Worm (Caenorhabditis elegans) whole organism, L1 larva: Measurements from ENCODE around the gene alh-1.
A peak's percentile ranks its signal among the peaks of the same experiment; 100 is the strongest.

Experiments used
- C16A3.4 ChIP-seq: fragments of 150-350 bp; optimal IDR thresholded peaks from 2 replicates; lab custom pipeline; 2014; ENCODE audit warnings: missing biosample characterization, missing genetic modification characterization
- alr-1 ChIP-seq: fragments of 200-800 bp; sonication (Bioruptor generic); optimal IDR thresholded peaks from 2 replicates; lab custom pipeline; 2018; ENCODE audit warnings: borderline replicate concordance, mild to moderate bottlenecking, missing genetic modification characterization, missing compliant biosample characterization
- ceh-8 ChIP-seq: fragments of 200-800 bp; sonication (Bioruptor generic); optimal IDR thresholded peaks from 2 replicates; lab custom pipeline; 2018; ENCODE audit warnings: mild to moderate bottlenecking, missing genetic modification characterization, moderate library complexity, missing compliant biosample characterization
- ceh-82 ChIP-seq, 3 experiments: fragments of 150-350 bp in 1 of 3; sonication (generic microtip) in 2 of 3; optimal IDR thresholded peaks; 2 replicates each; lab custom pipeline; 2014 to 2017; ENCODE audit warnings: missing biosample characterization in 3 of 3, missing genetic modification characterization in 3 of 3
- ceh-88 ChIP-seq: fragments of 200-800 bp; sonication (Bioruptor generic); IDR thresholded peaks from 2 replicates; pipeline ENCODE4 v1.3.6; 2022; ENCODE audit warnings: missing genetic modification characterization, missing compliant biosample characterization
- dpl-1 ChIP-seq, 3 experiments: fragments of 150-350 bp in 2 of 3; sonication (generic microtip) in 1 of 3; optimal IDR thresholded peaks; 2 replicates each; lab custom pipeline; 2014 to 2017; ENCODE audit warnings: missing biosample characterization in 3 of 3, missing genetic modification characterization in 3 of 3, missing genetic modification reagents in 3 of 3
- dsc-1 ChIP-seq: sonication (generic microtip); optimal IDR thresholded peaks from 2 replicates; lab custom pipeline; 2016; ENCODE audit warnings: mild to moderate bottlenecking, missing genetic modification characterization, missing compliant biosample characterization
- efl-1 ChIP-seq, 4 experiments: fragments of 150-350 bp; optimal IDR thresholded peaks in 3 of 4; peaks in 1 of 4; 1 replicate in 1 of 4; 2 replicates in 3 of 4; lab custom pipeline; 2014; ENCODE audit warnings: missing biosample characterization in 2 of 4, missing genetic modification characterization in 2 of 4, missing genetic modification reagents in 2 of 4
- efl-3 ChIP-seq: fragments of 200-800 bp; sonication (Bioruptor generic); optimal IDR thresholded peaks from 2 replicates; lab custom pipeline; 2018; ENCODE audit warnings: mild to moderate bottlenecking, missing genetic modification characterization, missing compliant biosample characterization
- egl-13 ChIP-seq: sonication (generic microtip); optimal IDR thresholded peaks from 2 replicates; lab custom pipeline; 2016; ENCODE audit warnings: missing genotype, missing genetic modification reagents, missing genetic modification characterization, missing compliant biosample characterization
- egl-27 ChIP-seq, 2 experiments: fragments of 150-350 bp in 1 of 2; sonication (generic microtip); optimal IDR thresholded peaks; 3 replicates each; lab custom pipeline; 2017 to 2018; ENCODE audit warnings: missing biosample characterization in 2 of 2, missing genetic modification characterization in 2 of 2, missing genetic modification reagents in 2 of 2
- elt-2 ChIP-seq: sonication (generic microtip); optimal IDR thresholded peaks from 2 replicates; lab custom pipeline; 2016; ENCODE audit warnings: missing genetic modification characterization, mild to moderate bottlenecking, inconsistent platforms, missing compliant biosample characterization, missing genetic modification reagents
- elt-3 ChIP-seq, 6 experiments: fragments of 150-350 bp in 1 of 6; sonication (generic microtip); optimal IDR thresholded peaks; 2 replicates each; lab custom pipeline; 2017 to 2018; ENCODE audit warnings: missing biosample characterization in 6 of 6, missing genetic modification characterization in 6 of 6, inconsistent platforms in 1 of 6
- fkh-10 ChIP-seq: sonication (generic microtip); optimal IDR thresholded peaks from 2 replicates; lab custom pipeline; 2017; ENCODE audit warnings: missing biosample characterization, missing genetic modification reagents, missing genetic modification characterization
- fkh-8 ChIP-seq: sonication (generic microtip); optimal IDR thresholded peaks from 2 replicates; lab custom pipeline; 2016; ENCODE audit warnings: mild to moderate bottlenecking, missing genetic modification characterization, missing compliant biosample characterization
- grh-1 ChIP-seq: fragments of 200-800 bp; sonication (Bioruptor generic); IDR thresholded peaks from 2 replicates; pipeline ENCODE4 v1.3.6; 2022; ENCODE audit warnings: missing genetic modification reagents, missing genetic modification characterization, missing compliant biosample characterization
- irx-1 ChIP-seq: sonication (generic microtip); optimal IDR thresholded peaks from 2 replicates; lab custom pipeline; 2016; ENCODE audit warnings: missing genetic modification characterization, missing compliant biosample characterization
- isw-1 ChIP-seq: fragments of 200-800 bp; sonication (Bioruptor generic); IDR thresholded peaks from 2 replicates; pipeline ENCODE4 v1.3.6; 2022; ENCODE audit warnings: missing genetic modification characterization, missing compliant biosample characterization
- lin-13 ChIP-seq: fragments of 150-350 bp; optimal IDR thresholded peaks from 2 replicates; lab custom pipeline; 2014; ENCODE audit warnings: missing biosample characterization, missing genetic modification reagents, missing genetic modification characterization
- lin-14 ChIP-seq: fragments of 200-800 bp; sonication (Bioruptor generic); optimal IDR thresholded peaks from 2 replicates; lab custom pipeline; 2018; ENCODE audit warnings: mild to moderate bottlenecking, missing genetic modification characterization, moderate library complexity, missing compliant biosample characterization
- lin-35 ChIP-seq, 2 experiments: fragments of 150-350 bp; optimal IDR thresholded peaks; 2 replicates each; lab custom pipeline; 2014; ENCODE audit warnings: missing biosample characterization in 2 of 2, missing genetic modification characterization in 2 of 2, missing genetic modification reagents in 2 of 2
- lir-3 ChIP-seq: sonication (generic microtip); optimal IDR thresholded peaks from 2 replicates; lab custom pipeline; 2016; ENCODE audit warnings: mild to moderate bottlenecking, missing genetic modification characterization, moderate library complexity, missing compliant biosample characterization; ENCODE audit not compliant: poor library complexity
- lsy-2 ChIP-seq, 2 experiments: fragments of 150-350 bp; optimal IDR thresholded peaks; 2 replicates each; lab custom pipeline; 2014; ENCODE audit warnings: missing biosample characterization in 2 of 2, missing genetic modification characterization in 2 of 2
- mab-9 ChIP-seq: fragments of 200-800 bp; sonication (Bioruptor generic); IDR thresholded peaks from 2 replicates; pipeline ENCODE4 v1.3.6; 2022; ENCODE audit warnings: missing genetic modification reagents, missing genetic modification characterization, missing compliant biosample characterization
- mdl-1 ChIP-seq, 2 experiments: fragments of 150-350 bp; optimal IDR thresholded peaks; 2 replicates each; lab custom pipeline; 2014 to 2017; ENCODE audit warnings: missing biosample characterization in 2 of 2, missing genetic modification characterization in 2 of 2, inconsistent platforms in 1 of 2
- mef-2 ChIP-seq: fragments of 150-350 bp; optimal IDR thresholded peaks from 2 replicates; lab custom pipeline; 2014; ENCODE audit warnings: missing biosample characterization, missing genetic modification characterization
- mep-1 ChIP-seq: fragments of 150-350 bp; optimal IDR thresholded peaks from 2 replicates; lab custom pipeline; 2014; ENCODE audit warnings: missing biosample characterization, missing genetic modification characterization
- nhr-19 ChIP-seq: fragments of 200-800 bp; sonication (Bioruptor generic); conservative IDR thresholded peaks from 2 replicates; pipeline ENCODE4 v1.3.6; 2022; ENCODE audit warnings: missing genetic modification characterization, missing compliant biosample characterization
- nhr-20 ChIP-seq: sonication (generic microtip); optimal IDR thresholded peaks from 2 replicates; lab custom pipeline; 2016; ENCODE audit warnings: mild to moderate bottlenecking, missing genetic modification characterization, missing compliant biosample characterization
- nhr-47 ChIP-seq: sonication (generic microtip); optimal IDR thresholded peaks from 2 replicates; lab custom pipeline; 2016; ENCODE audit warnings: mild to moderate bottlenecking, missing genetic modification characterization, moderate library complexity, missing compliant biosample characterization
- nhr-71 ChIP-seq: sonication (generic microtip); optimal IDR thresholded peaks from 2 replicates; lab custom pipeline; 2016; ENCODE audit warnings: mild to moderate bottlenecking, missing genetic modification characterization, moderate library complexity, missing compliant biosample characterization
- nhr-77 ChIP-seq: fragments of 150-350 bp; optimal IDR thresholded peaks from 2 replicates; lab custom pipeline; 2014; ENCODE audit warnings: missing biosample characterization, missing genetic modification characterization
- nhr-85 ChIP-seq: sonication (generic microtip); peaks from one replicate; lab custom pipeline; 2016; ENCODE audit warnings: missing genetic modification characterization, inconsistent platforms, missing compliant biosample characterization
- pag-3 ChIP-seq: sonication (generic microtip); optimal IDR thresholded peaks from 2 replicates; lab custom pipeline; 2017; ENCODE audit warnings: missing genetic modification characterization, mild to moderate bottlenecking, missing compliant biosample characterization, antibody characterized with exemption, borderline replicate concordance; ENCODE audit not compliant: insufficient read depth
- pax-3 ChIP-seq: fragments of 200-800 bp; sonication (Bioruptor generic); optimal IDR thresholded peaks from 2 replicates; lab custom pipeline; 2018; ENCODE audit warnings: mild to moderate bottlenecking, missing genetic modification characterization, moderate library complexity, missing compliant biosample characterization
- rnt-1 ChIP-seq: sonication (generic microtip); optimal IDR thresholded peaks from 2 replicates; lab custom pipeline; 2016; ENCODE audit warnings: mild to moderate bottlenecking, missing genetic modification characterization, moderate library complexity, missing compliant biosample characterization
- sox-4 ChIP-seq: sonication (generic microtip); optimal IDR thresholded peaks from 2 replicates; lab custom pipeline; 2016; ENCODE audit warnings: missing genetic modification characterization, missing compliant biosample characterization
- sup-37 ChIP-seq: fragments of 200-800 bp; sonication (Bioruptor generic); optimal IDR thresholded peaks from 2 replicates; lab custom pipeline; 2018; ENCODE audit warnings: mild to moderate bottlenecking, missing genetic modification characterization, missing compliant biosample characterization
- swsn-7 ChIP-seq: sonication (generic microtip); optimal IDR thresholded peaks from 2 replicates; lab custom pipeline; 2016; ENCODE audit warnings: missing genetic modification characterization, missing compliant biosample characterization
- tbx-2 ChIP-seq: sonication (generic microtip); optimal IDR thresholded peaks from 2 replicates; lab custom pipeline; 2016; ENCODE audit warnings: missing genetic modification characterization, missing compliant biosample characterization
- xbp-1 ChIP-seq: sonication (generic microtip); optimal IDR thresholded peaks from 2 replicates; lab custom pipeline; 2016; ENCODE audit warnings: missing genetic modification characterization, missing compliant biosample characterization
- zag-1 ChIP-seq: fragments of 150-350 bp; optimal IDR thresholded peaks from 2 replicates; lab custom pipeline; 2014; ENCODE audit warnings: missing biosample characterization, missing genetic modification characterization
- ztf-4 ChIP-seq: fragments of 150-350 bp; optimal IDR thresholded peaks from 2 replicates; lab custom pipeline; 2014; ENCODE audit warnings: missing biosample characterization, missing genetic modification characterization

Gene alh-1

DNA sequence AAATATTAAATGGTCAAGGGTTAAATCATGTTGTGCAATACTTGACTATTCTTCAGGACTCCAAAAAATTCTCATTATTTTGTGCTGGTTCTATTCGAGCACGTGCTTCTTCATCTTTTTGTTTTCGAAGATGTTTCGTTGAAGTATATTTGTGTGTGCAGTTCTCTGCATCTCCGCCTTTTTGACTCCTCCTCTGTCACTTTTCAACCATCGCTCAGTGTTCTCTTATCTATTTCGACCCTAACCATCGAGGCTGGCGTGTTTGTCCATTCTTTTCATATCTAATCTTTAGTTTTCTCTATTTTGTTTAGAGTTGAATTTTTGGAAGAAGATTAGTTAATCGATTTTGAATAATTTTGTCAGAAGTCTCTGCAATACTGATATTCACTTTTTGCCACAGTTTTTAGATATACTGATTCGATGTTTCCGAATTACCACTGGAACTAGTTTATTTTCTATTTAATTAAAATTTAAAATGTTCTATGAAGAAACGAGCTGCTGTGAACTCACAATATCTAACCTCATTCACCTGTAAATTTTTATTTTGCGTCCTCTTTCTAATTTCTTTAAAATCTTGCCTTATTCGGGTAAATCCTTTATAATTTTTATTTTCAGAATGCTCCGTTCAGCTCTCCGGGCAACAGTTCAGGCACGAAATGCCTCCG is at the start of gene alh-1 (continued):
- TF ChIP-seq efl-1 (optimal IDR thresholded peaks at IDR 0.05; lab: Kevin White, UChicago) (peak in 1 of 2 experiments; percentile 6), efl-1 (GFP tag; optimal IDR thresholded peaks at IDR 0.05 in 1 of 2; lab: Kevin White, UChicago) (peak in 1 of 2 experiments; percentile 88), egl-27 (tag; optimal IDR thresholded peaks at IDR 0.05; lab: Kevin White, UChicago) (no peak), elt-3 (tag; optimal IDR thresholded peaks at IDR 0.05; lab: Kevin White, UChicago) (no peak), nhr-77 (peak; percentile 2), nhr-19 (peak; percentile 49)

ce11 chrIII:5030629-5031028 is 46.9 kb upstream of the alh-1 start, which contains the start of gene klp-6:
TSS of gene klp-6 (plus strand) at chrIII:5030929.
- no peak for TF ChIP-seq lin-13 (GFP tag; lab: Kevin White, UChicago)
- TF ChIP-seq mef-2 (tag; lab: Kevin White, UChicago): no peak
- no peak for TF ChIP-seq alr-1 (tag; lab: Kevin White, UChicago)
- TF ChIP-seq zag-1 (tag; lab: Kevin White, UChicago): no peak
- no peak for TF ChIP-seq ceh-82 (tag; optimal IDR thresholded peaks at IDR 0.05; lab: Kevin White, UChicago)
- no peak for TF ChIP-seq egl-27 (tag; optimal IDR thresholded peaks at IDR 0.05; lab: Kevin White, UChicago)
- TF ChIP-seq pag-3 (tag; lab: Kevin White, UChicago): no peak

DNA sequence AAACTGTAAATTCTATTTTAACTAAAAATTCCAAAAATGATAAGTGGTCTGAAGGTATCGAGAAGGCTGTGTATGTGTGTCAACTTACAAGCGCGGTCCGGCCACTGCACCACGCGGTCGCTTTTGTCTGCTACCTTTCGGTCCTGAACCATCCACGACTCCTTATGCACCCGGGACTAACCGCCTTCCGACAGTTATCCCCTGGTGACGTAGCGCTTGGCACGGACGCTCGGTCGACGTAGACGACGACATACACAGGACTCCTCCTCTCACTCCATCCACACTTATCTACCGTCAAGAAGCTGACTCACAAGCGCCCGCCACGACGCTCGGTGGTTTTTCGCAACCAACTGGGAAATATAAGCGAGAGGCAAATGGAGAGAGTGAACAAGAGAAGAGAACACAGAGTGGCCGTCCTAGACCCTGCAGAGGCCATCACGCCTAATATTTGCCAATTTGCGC is 46.2 kb upstream of the alh-1 start:
- peak; percentile 74 for TF ChIP-seq sox-4 (tag; lab: Kevin White, UChicago)
- peak; percentile 31 for TF ChIP-seq irx-1
- TF ChIP-seq lin-14 (GFP tag; lab: Kevin White, UChicago): peak; percentile 78
- TF ChIP-seq nhr-19: peak; percentile 84
- TF ChIP-seq lin-13 (GFP tag; lab: Kevin White, UChicago): peak; percentile 22
- TF ChIP-seq nhr-47 (tag; lab: Kevin White, UChicago): peak; percentile 89
- peak; percentile 67 for TF ChIP-seq nhr-77
- peak; percentile 43 to 79 for TF ChIP-seq lsy-2 (tag; optimal IDR thresholded peaks at IDR 0.05; lab: Kevin White, UChicago)
- peak; percentile 55 for TF ChIP-seq C16A3.4 (tag; lab: Kevin White, UChicago)
- peak; percentile 50 for TF ChIP-seq isw-1 (GFP tag; lab: Robert Waterston, UW)
- TF ChIP-seq mab-9 (GFP tag; lab: Robert Waterston, UW): peak; percentile 75
- peak; percentile 70 for TF ChIP-seq egl-13 (tag; lab: Kevin White, UChicago)
- peak; percentile 28 for TF ChIP-seq ztf-4 (tag; lab: Kevin White, UChicago)
- peak; percentile 66 for TF ChIP-seq xbp-1 (tag; lab: Kevin White, UChicago)
- peak in 1 of 2 experiments; percentile 33 for TF ChIP-seq mdl-1 (tag; optimal IDR thresholded peaks at IDR 0.05; lab: Kevin White, UChicago)
- TF ChIP-seq tbx-2 (tag; lab: Kevin White, UChicago): peak; percentile 71
- peak; percentile 35 for TF ChIP-seq fkh-10 (GFP tag; lab: Kevin White, UChicago)
- TF ChIP-seq fkh-8 (tag; lab: Kevin White, UChicago): peak; percentile 69
- TF ChIP-seq rnt-1 (tag; lab: Kevin White, UChicago): peak; percentile 58
- TF ChIP-seq nhr-85 (tag; lab: Kevin White, UChicago): peak; percentile 79
- TF ChIP-seq lin-35 (GFP tag; optimal IDR thresholded peaks at IDR 0.05; lab: Kevin White, UChicago): peak; percentile 13 to 58
- peak; percentile 33 for TF ChIP-seq efl-3 (GFP tag; lab: Kevin White, UChicago)
- TF ChIP-seq lir-3: peak; percentile 55
- TF ChIP-seq efl-1 (optimal IDR thresholded peaks at IDR 0.05; lab: Kevin White, UChicago): peak; percentile 46 to 47
- TF ChIP-seq efl-1 (GFP tag; optimal IDR thresholded peaks at IDR 0.05 in 1 of 2; lab: Kevin White, UChicago): peak; percentile 29 to 95
- TF ChIP-seq nhr-71: peak; percentile 81
- TF ChIP-seq ceh-8: peak; percentile 71
- TF ChIP-seq ceh-88: peak; percentile 58
- TF ChIP-seq swsn-7 (tag; lab: Kevin White, UChicago): peak; percentile 79
- TF ChIP-seq grh-1 (GFP tag; lab: Robert Waterston, UW): 0 out of 2 replicates have a peak, but pooled peaks have one; percentile 35
- peak in 2 of 3 experiments; percentile 5 to 32 for TF ChIP-seq ceh-82 (tag; optimal IDR thresholded peaks at IDR 0.05; lab: Kevin White, UChicago)
- TF ChIP-seq pax-3: peak; percentile 78
- TF ChIP-seq dpl-1 (GFP tag; optimal IDR thresholded peaks at IDR 0.05; lab: Kevin White, UChicago): peak; percentile 15 to 29 (median 28)
- TF ChIP-seq elt-2 (tag; lab: Kevin White, UChicago): peak; percentile 57
- TF ChIP-seq nhr-20 (tag; lab: Kevin White, UChicago): peak; percentile 67
- TF ChIP-seq sup-37 (GFP tag; lab: Kevin White, UChicago): peak; percentile 83
- peak; percentile 67 for TF ChIP-seq mep-1 (tag; lab: Kevin White, UChicago)
- TF ChIP-seq dsc-1: peak; percentile 80
- peak in 1 of 6 experiments; percentile 16 for TF ChIP-seq elt-3 (tag; optimal IDR thresholded peaks at IDR 0.05; lab: Kevin White, UChicago)
